Fruit fly (Drosophila melanogaster) whole organism, embryonic: ENCODE measurements around the gene Ankrd49.

ENCODE experiments used
- Bgb ChIP-seq: fragments of 200-800 bp; sonication (Bioruptor generic); IDR thresholded peaks from 2 replicates; pipeline ENCODE4 v1.3.6; 2022; ENCODE audit warnings: missing biosample characterization, missing genetic modification characterization; ENCODE audit not compliant: partially characterized antibody
- CG10979 ChIP-seq: fragments of 200-800 bp; sonication (Bioruptor generic); optimal IDR thresholded peaks from 2 replicates; lab custom pipeline; 2018; ENCODE audit warnings: missing biosample characterization, mild to moderate bottlenecking, missing genetic modification characterization, moderate library complexity
- CG13287 ChIP-seq: fragments of 200-800 bp; sonication (Bioruptor generic); IDR thresholded peaks from 2 replicates; pipeline ENCODE4 v1.3.6; 2022; ENCODE audit warnings: missing biosample characterization, missing genetic modification characterization; ENCODE audit not compliant: partially characterized antibody
- CG14710 ChIP-seq: fragments of 200-800 bp; sonication (Bioruptor generic); optimal IDR thresholded peaks from 3 replicates; lab custom pipeline; 2019; ENCODE audit warnings: missing biosample characterization, mild to moderate bottlenecking, missing genetic modification characterization, moderate library complexity
- CG15514 ChIP-seq: fragments of 200-800 bp; sonication (Bioruptor generic); optimal IDR thresholded peaks from 3 replicates; lab custom pipeline; 2017; ENCODE audit warnings: missing biosample characterization, missing genetic modification characterization, mild to moderate bottlenecking, moderate library complexity, missing genetic modification reagents
- CG30020 ChIP-seq: fragments of 200-800 bp; optimal IDR thresholded peaks from 2 replicates; lab custom pipeline; 2019; ENCODE audit warnings: missing biosample characterization, mild to moderate bottlenecking, missing genetic modification characterization, moderate library complexity
- CG3163 ChIP-seq: fragments of 200-800 bp; sonication (Bioruptor generic); optimal IDR thresholded peaks from 3 replicates; lab custom pipeline; 2016; ENCODE audit warnings: missing biosample characterization, missing genetic modification characterization
- CG34224 ChIP-seq: fragments of 200-800 bp; sonication (Bioruptor generic); IDR thresholded peaks from 3 replicates; pipeline ENCODE4 v1.3.6; 2022; ENCODE audit warnings: missing biosample characterization, missing genetic modification characterization; ENCODE audit not compliant: partially characterized antibody
- CG34422 ChIP-seq: fragments of 200-800 bp; sonication (Bioruptor generic); IDR thresholded peaks from 3 replicates; pipeline ENCODE4 v1.3.6; 2022; ENCODE audit warnings: missing biosample characterization, missing genetic modification characterization
- CG42726 ChIP-seq: fragments of 200-800 bp; sonication (Bioruptor generic); IDR thresholded peaks from 2 replicates; pipeline ENCODE4 v1.3.6; 2022; ENCODE audit warnings: missing biosample characterization, missing genetic modification characterization; ENCODE audit not compliant: partially characterized antibody
- CG4617 ChIP-seq: fragments of 200-800 bp; sonication (Bioruptor generic); optimal IDR thresholded peaks from 3 replicates; lab custom pipeline; 2016; ENCODE audit warnings: missing biosample characterization, missing genetic modification characterization, borderline replicate concordance
- CG6791 ChIP-seq: fragments of 200-800 bp; sonication (Bioruptor generic); IDR thresholded peaks from 3 replicates; pipeline ENCODE4 v1.3.6; 2022; ENCODE audit warnings: missing biosample characterization, missing genetic modification characterization; ENCODE audit not compliant: partially characterized antibody
- CG7963 ChIP-seq: fragments of 200-800 bp; sonication (Bioruptor generic); IDR thresholded peaks from 3 replicates; pipeline ENCODE4 v1.3.6; 2022; ENCODE audit warnings: missing biosample characterization, missing genetic modification characterization; ENCODE audit not compliant: partially characterized antibody
- CG8089 ChIP-seq: fragments of 200-800 bp; sonication (Bioruptor generic); optimal IDR thresholded peaks from 3 replicates; lab custom pipeline; 2016; ENCODE audit warnings: missing biosample characterization, missing genetic modification characterization
- CG8290 ChIP-seq, 3 experiments: fragments of 200-800 bp; sonication (Bioruptor generic); optimal IDR thresholded peaks; 2 replicates each; lab custom pipeline; 2016 to 2019; ENCODE audit warnings: missing biosample characterization in 3 of 3, missing genetic modification characterization in 3 of 3, mild to moderate bottlenecking in 2 of 3, moderate library complexity in 1 of 3
- CG8388 ChIP-seq: fragments of 200-800 bp; sonication (Bioruptor generic); optimal IDR thresholded peaks from 2 replicates; lab custom pipeline; 2019; ENCODE audit warnings: missing biosample characterization, mild to moderate bottlenecking, missing genetic modification characterization, moderate library complexity
- Dfd ChIP-seq, 2 experiments: fragments of >200 bp; optimal IDR thresholded peaks; 2 replicates each; lab custom pipeline; 2017; ENCODE audit warnings: missing biosample characterization in 2 of 2, missing genetic modification characterization in 2 of 2
- Doc3 ChIP-seq: fragments of 200-800 bp; sonication (Bioruptor generic); IDR thresholded peaks from 3 replicates; pipeline ENCODE4 v1.3.6; 2022; ENCODE audit warnings: missing biosample characterization, missing genetic modification characterization; ENCODE audit not compliant: partially characterized antibody
- Dref ChIP-seq: fragments of 200-800 bp; sonication (Bioruptor generic); IDR thresholded peaks from 2 replicates; pipeline ENCODE4 v1.3.6; 2022; ENCODE audit warnings: missing biosample characterization, missing genetic modification characterization
- MESR4 ChIP-seq: fragments of 200-800 bp; sonication (Bioruptor generic); optimal IDR thresholded peaks from 2 replicates; lab custom pipeline; 2018; ENCODE audit warnings: missing biosample characterization, mild to moderate bottlenecking, missing genetic modification characterization, moderate library complexity
- Opbp ChIP-seq: fragments of 200-800 bp; sonication (Bioruptor generic); IDR thresholded peaks from 3 replicates; pipeline ENCODE4 v1.3.6; 2022; ENCODE audit warnings: missing biosample characterization, missing genetic modification characterization; ENCODE audit not compliant: partially characterized antibody
- Pdp1 ChIP-seq, 2 experiments: fragments of 200-800 bp; sonication (Bioruptor generic); optimal IDR thresholded peaks; 3 replicates each; lab custom pipeline; 2016; ENCODE audit warnings: missing biosample characterization in 2 of 2, missing genetic modification characterization in 2 of 2, mild to moderate bottlenecking in 1 of 2, moderate library complexity in 1 of 2
- Scr ChIP-seq: fragments of 200-800 bp; sonication (Bioruptor generic); IDR thresholded peaks from 2 replicates; pipeline ENCODE4 v1.3.6; 2022; ENCODE audit warnings: missing biosample characterization, missing genetic modification characterization; ENCODE audit not compliant: partially characterized antibody
- Sry-δ ChIP-seq: fragments of 200-800 bp; sonication (Bioruptor generic); optimal IDR thresholded peaks from 2 replicates; lab custom pipeline; 2016; ENCODE audit warnings: missing biosample characterization, missing genetic modification characterization
- Xrp1 ChIP-seq: fragments of 200-800 bp; sonication (Bioruptor generic); IDR thresholded peaks from 2 replicates; pipeline ENCODE4 v1.3.6; 2022; ENCODE audit warnings: missing biosample characterization, missing genetic modification characterization
- bbx ChIP-seq: fragments of 200-800 bp; sonication (Bioruptor generic); IDR thresholded peaks from 2 replicates; pipeline ENCODE4 v1.3.6; 2022; ENCODE audit warnings: missing biosample characterization, missing genetic modification characterization; ENCODE audit not compliant: partially characterized antibody
- chinmo ChIP-seq: fragments of 200-800 bp; sonication (Bioruptor generic); IDR thresholded peaks from 4 replicates; pipeline ENCODE4 v1.3.6; 2022; ENCODE audit warnings: missing biosample characterization, missing genetic modification characterization; ENCODE audit not compliant: partially characterized antibody
- ems ChIP-seq: fragments of 200-800 bp; sonication (Bioruptor generic); optimal IDR thresholded peaks from 3 replicates; lab custom pipeline; 2016; ENCODE audit warnings: missing biosample characterization, missing genetic modification characterization
- ftz-f1 ChIP-seq: fragments of 200-800 bp; sonication (Bioruptor generic); optimal IDR thresholded peaks from 2 replicates; lab custom pipeline; 2016; ENCODE audit warnings: missing biosample characterization, missing genetic modification characterization
- hbn ChIP-seq: fragments of 200-800 bp; sonication (Bioruptor generic); IDR thresholded peaks from 2 replicates; pipeline ENCODE4 v1.3.6; 2022; ENCODE audit warnings: missing biosample characterization, missing genetic modification characterization; ENCODE audit not compliant: partially characterized antibody
- lola ChIP-seq, 3 experiments: fragments of >200 bp in 2 of 3; fragments of 200-800 bp in 1 of 3; sonication (Bioruptor generic) in 1 of 3; optimal IDR thresholded peaks; 2 replicates each; lab custom pipeline; 2017 to 2019; ENCODE audit warnings: missing biosample characterization in 3 of 3, missing genetic modification characterization in 3 of 3, mild to moderate bottlenecking in 1 of 3, moderate library complexity in 1 of 3
- maf-S ChIP-seq: fragments of 200-800 bp; sonication (Bioruptor generic); optimal IDR thresholded peaks from 2 replicates; lab custom pipeline; 2016; ENCODE audit warnings: missing biosample characterization, missing genetic modification characterization
- nerfin-2 ChIP-seq: fragments of 200-800 bp; sonication (Bioruptor generic); IDR thresholded peaks from 2 replicates; pipeline ENCODE4 v1.3.6; 2022; ENCODE audit warnings: missing biosample characterization, missing genetic modification characterization; ENCODE audit not compliant: partially characterized antibody
- nom ChIP-seq: fragments of 200-800 bp; sonication (Bioruptor generic); optimal IDR thresholded peaks from 2 replicates; lab custom pipeline; 2017; ENCODE audit warnings: missing biosample characterization, missing genetic modification characterization, mild to moderate bottlenecking, moderate library complexity, missing genetic modification reagents
- pzg ChIP-seq: fragments of 200-800 bp; sonication (Bioruptor generic); optimal IDR thresholded peaks from 3 replicates; lab custom pipeline; 2018; ENCODE audit warnings: missing biosample characterization, mild to moderate bottlenecking, missing genetic modification characterization, moderate library complexity
- slbo ChIP-seq: fragments of 200-800 bp; sonication (Bioruptor generic); IDR thresholded peaks from 2 replicates; pipeline ENCODE4 v1.3.6; 2022; ENCODE audit warnings: missing biosample characterization, missing genetic modification characterization
- tll ChIP-seq, 2 experiments: fragments of 200-800 bp in 1 of 2; fragments of >200 bp in 1 of 2; sonication (Bioruptor generic) in 1 of 2; optimal IDR thresholded peaks; 2 replicates each; lab custom pipeline; 2017 to 2019; ENCODE audit warnings: missing biosample characterization in 2 of 2, missing genetic modification characterization in 2 of 2, mild to moderate bottlenecking in 1 of 2, moderate library complexity in 1 of 2
- tna ChIP-seq: fragments of 200-800 bp; sonication (Bioruptor generic); IDR thresholded peaks from 2 replicates; pipeline ENCODE4 v1.3.6; 2022; ENCODE audit warnings: missing biosample characterization, missing genetic modification characterization; ENCODE audit not compliant: partially characterized antibody
- trem ChIP-seq: fragments of 200-800 bp; optimal IDR thresholded peaks from 3 replicates; lab custom pipeline; 2019; ENCODE audit warnings: missing biosample characterization, mild to moderate bottlenecking, missing genetic modification characterization, moderate library complexity
- vnd ChIP-seq: fragments of 200-800 bp; sonication (Bioruptor generic); IDR thresholded peaks from 3 replicates; pipeline ENCODE4 v1.3.6; 2022; ENCODE audit warnings: missing biosample characterization, missing genetic modification characterization; ENCODE audit not compliant: partially characterized antibody
- wor ChIP-seq: fragments of 200-800 bp; sonication (Bioruptor generic); IDR thresholded peaks from 2 replicates; pipeline ENCODE4 v1.3.6; 2022; ENCODE audit warnings: missing biosample characterization, missing genetic modification characterization

Ankrd49 gene

dm6 chr2L:15039309-15039772 is 32.1 kb upstream of the Ankrd49 start (continued):
- TF ChIP-seq CG4617 (peak; percentile 36), bbx (GFP tag; lab: Robert Waterston, UW) (peak; percentile 91), CG34224 (GFP tag; lab: Robert Waterston, UW) (peak; percentile 75), Scr (GFP tag; lab: Robert Waterston, UW) (peak; percentile 83), CG14710 (tag; lab: Kevin White, UChicago) (peak; percentile 25), CG8089 (GFP tag; lab: Kevin White, UChicago) (no peak)
- TF ChIP-seq, all 482 proteins: peak for 135

- peak; percentile 40; the same call in 1 of the 3 replicates for TF ChIP-seq CG7963 (GFP tag; lab: Robert Waterston, UW)
- TF ChIP-seq Xrp1 (GFP tag; lab: Robert Waterston, UW): no peak
- TF ChIP-seq CG10979: no peak
- peak; percentile 54; the same call in 2 of the 3 replicates for TF ChIP-seq Opbp
- peak; percentile 83 for TF ChIP-seq CG15514 (GFP tag; lab: Kevin White, UChicago)
- peak; percentile 66 for TF ChIP-seq nerfin-2 (GFP tag; lab: Robert Waterston, UW)
- no peak; the same call in 1 of the 2 replicates for TF ChIP-seq CG13287 (GFP tag; lab: Robert Waterston, UW)
- peak; percentile 78 for TF ChIP-seq Dref (GFP tag; lab: Robert Waterston, UW)
- peak in 1 of 2 experiments; percentile 28 for TF ChIP-seq Pdp1 (GFP tag; optimal IDR thresholded peaks at IDR 0.05; lab: Kevin White, UChicago)
- no peak for TF ChIP-seq ems (GFP tag; lab: Kevin White, UChicago)
- no peak for TF ChIP-seq CG4617
- no peak for TF ChIP-seq CG3163 (GFP tag; lab: Kevin White, UChicago)
- peak in 1 of 3 experiments; percentile 16 for TF ChIP-seq lola (GFP tag; optimal IDR thresholded peaks at IDR 0.05; lab: Kevin White, UChicago)
- peak in 1 of 2 experiments; percentile 32 for TF ChIP-seq tll (GFP tag; optimal IDR thresholded peaks at IDR 0.05; lab: Kevin White, UChicago)
- TF ChIP-seq CG34422 (GFP tag; lab: Robert Waterston, UW): peak; percentile 11; the same call in 1 of the 3 replicates
- TF ChIP-seq slbo (GFP tag; lab: Robert Waterston, UW): no peak
- no peak for TF ChIP-seq maf-S (GFP tag; lab: Kevin White, UChicago)
- TF ChIP-seq MESR4 (GFP tag; lab: Kevin White, UChicago): peak; percentile 69
- TF ChIP-seq CG8388 (GFP tag; lab: Kevin White, UChicago): no peak
- TF ChIP-seq CG30020: peak; percentile 18
- peak; percentile 52 for TF ChIP-seq Bgb
- peak; percentile 67; the same call in 2 of the 3 replicates for TF ChIP-seq CG6791
- TF ChIP-seq Doc3 (GFP tag; lab: Robert Waterston, UW): peak; percentile 20; the same call in 1 of the 3 replicates
- 0 out of 2 replicates have a peak, but pooled peaks have one; percentile 51 for TF ChIP-seq CG42726
- peak; percentile 16; the same call in 2 of the 3 replicates for TF ChIP-seq vnd (GFP tag; lab: Robert Waterston, UW)
- TF ChIP-seq trem (tag; lab: Kevin White, UChicago): no peak
- no peak for TF ChIP-seq ftz-f1 (GFP tag; lab: Kevin White, UChicago)
- TF ChIP-seq CG8290 (GFP tag; optimal IDR thresholded peaks at IDR 0.05; lab: Kevin White, UChicago): no peak
- no peak for TF ChIP-seq CG8290 (tag; optimal IDR thresholded peaks at IDR 0.05; lab: Kevin White, UChicago)
- peak; percentile 63 for TF ChIP-seq tna
- TF ChIP-seq wor: no peak
- TF ChIP-seq Dfd (GFP tag; optimal IDR thresholded peaks at IDR 0.05; lab: Kevin White, UChicago): no peak
- TF ChIP-seq hbn (GFP tag; lab: Robert Waterston, UW): peak; percentile 55
- 0 out of 4 replicates have a peak, but pooled peaks have one; percentile 32 for TF ChIP-seq chinmo
- no peak for TF ChIP-seq nom
- TF ChIP-seq pzg (GFP tag; lab: Kevin White, UChicago): peak; percentile 29
- peak; percentile 70 for TF ChIP-seq Sry-δ (GFP tag; lab: Kevin White, UChicago)
These were observed 31.4 kb upstream of the Ankrd49 start, which contains the start of gene CIAPIN1 for dm6 chr2L:15038339-15039308. TSS of gene CIAPIN1 (minus strand) at chr2L:15038861.
